Fruit fly (Drosophila melanogaster) whole organism, wandering third instar larva: ENCODE measurements around the gene CG5245.

ENCODE experiments used
- Abd-B ChIP-seq: fragments of >200 bp; optimal IDR thresholded peaks from 2 replicates; lab custom pipeline; 2017; ENCODE audit warnings: missing biosample characterization, missing genetic modification characterization
- CG32264 ChIP-seq: fragments of 200-800 bp; sonication (Bioruptor generic); optimal IDR thresholded peaks from 2 replicates; lab custom pipeline; 2016; ENCODE audit warnings: missing biosample characterization, missing genetic modification characterization
- CG9705 ChIP-seq: fragments of 200-800 bp; sonication (Bioruptor generic); optimal IDR thresholded peaks from 2 replicates; lab custom pipeline; 2018; ENCODE audit warnings: missing biosample characterization, mild to moderate bottlenecking, missing genetic modification characterization
- CrebA ChIP-seq: fragments of 200-800 bp; sonication (Bioruptor generic); optimal IDR thresholded peaks from 2 replicates; lab custom pipeline; 2016; ENCODE audit warnings: missing biosample characterization, mild to moderate bottlenecking, missing genetic modification characterization, borderline replicate concordance
- Dfd ChIP-seq: fragments of >200 bp; optimal IDR thresholded peaks from 2 replicates; lab custom pipeline; 2017; ENCODE audit warnings: missing biosample characterization, missing genetic modification characterization
- Dif ChIP-seq: fragments of 200-275, 200-300 bp; sonication (Bioruptor generic); optimal IDR thresholded peaks from 2 replicates; lab custom pipeline; 2018; ENCODE audit warnings: missing biosample characterization, missing genetic modification characterization; ENCODE audit not compliant: partially characterized antibody
- GATAd ChIP-seq: sonication (Bioruptor generic); optimal IDR thresholded peaks from 2 replicates; lab custom pipeline; 2016; ENCODE audit warnings: missing biosample characterization, missing genetic modification characterization
- HLH106 ChIP-seq: fragments of 200-800 bp; optimal IDR thresholded peaks from 3 replicates; lab custom pipeline; 2019; ENCODE audit warnings: missing biosample characterization, mild to moderate bottlenecking, missing genetic modification characterization, moderate library complexity
- Hnf4 ChIP-seq: fragments of 200-800 bp; sonication (Bioruptor generic); optimal IDR thresholded peaks from 2 replicates; lab custom pipeline; 2016; ENCODE audit warnings: missing biosample characterization, mild to moderate bottlenecking, missing genetic modification characterization
- Hr78 ChIP-seq: fragments of >200 bp; optimal IDR thresholded peaks from 2 replicates; lab custom pipeline; 2017; ENCODE audit warnings: missing biosample characterization, missing genetic modification characterization
- Hr83 ChIP-seq: fragments of 200-300 bp; sonication (Bioruptor generic); optimal IDR thresholded peaks from 2 replicates; lab custom pipeline; 2016; ENCODE audit warnings: missing biosample characterization, mild to moderate bottlenecking, missing genetic modification characterization, moderate library complexity; ENCODE audit not compliant: poor library complexity, severe bottlenecking
- Jra ChIP-seq: sonication (Bioruptor generic); optimal IDR thresholded peaks from 2 replicates; lab custom pipeline; 2016; ENCODE audit warnings: missing biosample characterization, missing genetic modification characterization
- Mio ChIP-seq: sonication (Bioruptor generic); optimal IDR thresholded peaks from 2 replicates; lab custom pipeline; 2016; ENCODE audit warnings: missing biosample characterization, missing genetic modification characterization
- Myc ChIP-seq: fragments of >200 bp; optimal IDR thresholded peaks from 2 replicates; lab custom pipeline; 2017
- N ChIP-seq: fragments of >200 bp; optimal IDR thresholded peaks from 2 replicates; lab custom pipeline; 2018; ENCODE audit warnings: missing biosample characterization, missing external identifiers, missing genetic modification characterization
- OdsH ChIP-seq: fragments of 200-800 bp; sonication (Bioruptor generic); optimal IDR thresholded peaks from 2 replicates; lab custom pipeline; 2016; ENCODE audit warnings: missing biosample characterization, mild to moderate bottlenecking, missing genetic modification characterization
- Rel ChIP-seq, 2 experiments: fragments of 200-800 bp; sonication (Bioruptor generic) in 1 of 2; optimal IDR thresholded peaks; 2 replicates in 1 of 2; 3 replicates in 1 of 2; lab custom pipeline; 2016 to 2019; ENCODE audit warnings: mild to moderate bottlenecking in 2 of 2, missing biosample characterization in 2 of 2, missing genetic modification characterization in 2 of 2, moderate library complexity in 1 of 2
- Sp1 ChIP-seq: fragments of 200-800 bp; sonication (Bioruptor generic); optimal IDR thresholded peaks from 3 replicates; lab custom pipeline; 2019; ENCODE audit warnings: missing biosample characterization, mild to moderate bottlenecking, missing genetic modification characterization, moderate library complexity
- Vsx2 ChIP-seq: fragments of 200-300, 225-300 bp; sonication (Bioruptor generic); optimal IDR thresholded peaks from 2 replicates; lab custom pipeline; 2018; ENCODE audit warnings: missing biosample characterization, missing genetic modification characterization; ENCODE audit not compliant: partially characterized antibody
- br ChIP-seq: fragments of 200-800 bp; sonication (Bioruptor generic); optimal IDR thresholded peaks from 2 replicates; lab custom pipeline; 2016; ENCODE audit warnings: missing biosample characterization, missing genetic modification characterization
- brk ChIP-seq: fragments of 200-800 bp; sonication (Bioruptor generic); optimal IDR thresholded peaks from 2 replicates; lab custom pipeline; 2016; ENCODE audit warnings: missing biosample characterization, mild to moderate bottlenecking, missing genetic modification characterization
- dl ChIP-seq, 2 experiments: fragments of 175-275, 200-275 bp in 1 of 2; fragments of 200-275 bp in 1 of 2; sonication (Bioruptor generic); optimal IDR thresholded peaks; lab custom pipeline; 2018; ENCODE audit warnings: mild to moderate bottlenecking in 2 of 2, missing biosample characterization in 2 of 2, missing genetic modification characterization in 2 of 2, moderate library complexity in 2 of 2; ENCODE audit not compliant: partially characterized antibody in 2 of 2, insufficient read depth in 1 of 2
- dmrt93B ChIP-seq: fragments of 200-800 bp; sonication (Bioruptor generic); optimal IDR thresholded peaks from 2 replicates; lab custom pipeline; 2018; ENCODE audit warnings: missing biosample characterization, mild to moderate bottlenecking, missing genetic modification characterization
- dsf ChIP-seq: sonication (Bioruptor generic); optimal IDR thresholded peaks from 2 replicates; lab custom pipeline; 2016; ENCODE audit warnings: missing biosample characterization, missing genetic modification characterization, borderline replicate concordance
- ey ChIP-seq: fragments of 200-800 bp; sonication (Bioruptor generic); optimal IDR thresholded peaks from 2 replicates; lab custom pipeline; 2016; ENCODE audit warnings: missing biosample characterization, missing genetic modification characterization
- foxo ChIP-seq, 2 experiments: fragments of 200-800 bp; sonication (Bioruptor generic); optimal IDR thresholded peaks; 2 replicates in 1 of 2; 3 replicates in 1 of 2; lab custom pipeline; 2016 to 2017; ENCODE audit warnings: missing biosample characterization in 2 of 2, missing genetic modification characterization in 2 of 2
- fru ChIP-seq: fragments of 200-800 bp; sonication (Bioruptor generic); optimal IDR thresholded peaks from 3 replicates; lab custom pipeline; 2016; ENCODE audit warnings: missing biosample characterization, mild to moderate bottlenecking, missing genetic modification characterization
- h ChIP-seq: fragments of 200-800 bp; sonication (Bioruptor generic); optimal IDR thresholded peaks from 3 replicates; lab custom pipeline; 2016; ENCODE audit warnings: missing biosample characterization, mild to moderate bottlenecking, missing genetic modification characterization
- jim ChIP-seq: fragments of 175-275, 200-325 bp; sonication (Bioruptor generic); optimal IDR thresholded peaks from 2 replicates; lab custom pipeline; 2016; ENCODE audit warnings: missing biosample characterization, mild to moderate bottlenecking, missing genetic modification characterization
- lola ChIP-seq: fragments of >200 bp; optimal IDR thresholded peaks from 2 replicates; lab custom pipeline; 2017; ENCODE audit warnings: missing biosample characterization, missing genetic modification characterization
- pan ChIP-seq: fragments of >200 bp; optimal IDR thresholded peaks from 2 replicates; lab custom pipeline; 2017
- psq ChIP-seq: fragments of 200-800 bp; sonication (Bioruptor generic); optimal IDR thresholded peaks from 3 replicates; lab custom pipeline; 2017; ENCODE audit warnings: missing biosample characterization, mild to moderate bottlenecking, missing genetic modification characterization, moderate library complexity
- rgr ChIP-seq: fragments of 200-800 bp; sonication (Bioruptor generic); optimal IDR thresholded peaks from 3 replicates; lab custom pipeline; 2016; ENCODE audit warnings: missing biosample characterization, mild to moderate bottlenecking, missing genetic modification characterization
- sage ChIP-seq: fragments of 200-800 bp; sonication (Bioruptor generic); optimal IDR thresholded peaks from 2 replicates; lab custom pipeline; 2016; ENCODE audit warnings: missing biosample characterization, mild to moderate bottlenecking, missing genetic modification characterization
- sv ChIP-seq: fragments of 200-800 bp; sonication (Bioruptor generic); optimal IDR thresholded peaks from 3 replicates; lab custom pipeline; 2016; ENCODE audit warnings: missing biosample characterization, missing genetic modification characterization
- tai ChIP-seq: sonication (Bioruptor generic); optimal IDR thresholded peaks from 2 replicates; lab custom pipeline; 2016; ENCODE audit warnings: missing biosample characterization, missing genetic modification characterization
- usp ChIP-seq: fragments of >200 bp; optimal IDR thresholded peaks from 2 replicates; lab custom pipeline; 2017; ENCODE audit warnings: missing biosample characterization, missing genetic modification characterization
- woc ChIP-seq: sonication (Bioruptor generic); optimal IDR thresholded peaks from 2 replicates; lab custom pipeline; 2016; ENCODE audit warnings: missing biosample characterization, mild to moderate bottlenecking, missing genetic modification characterization

CG5245 gene

dm6 chr3R:12441008-12441606, 11.7 kb downstream of the CG5245 start:
- TF ChIP-seq sv, result no peak
- TF ChIP-seq GATAd (GFP tag; lab: Kevin White, UChicago), result no peak
- no peak for TF ChIP-seq Abd-B (GFP tag; lab: Kevin White, UChicago)
- TF ChIP-seq dsf (GFP tag; lab: Kevin White, UChicago), result no peak
- peak in 1 of 2 experiments; percentile 16 for TF ChIP-seq foxo (GFP tag; optimal IDR thresholded peaks at IDR 0.05; lab: Kevin White, UChicago)
- TF ChIP-seq usp (GFP tag; lab: Kevin White, UChicago), result no peak
- peak; percentile 63 for TF ChIP-seq h
- TF ChIP-seq pan (lab: Kevin White, UChicago), result no peak
- no peak for TF ChIP-seq OdsH
- peak; percentile 11 for TF ChIP-seq Dif (GFP tag; lab: Kevin White, UChicago)
- peak; percentile 20 for TF ChIP-seq fru (GFP tag; lab: Kevin White, UChicago)
- TF ChIP-seq dl (GFP tag; optimal IDR thresholded peaks at IDR 0.05; lab: Kevin White, UChicago; ENCODE audit: insufficient read depth in 1 of 2, partially characterized antibody in 2 of 2), result no peak
- peak; percentile 19 for TF ChIP-seq woc (GFP tag; lab: Kevin White, UChicago)
- TF ChIP-seq CG9705 (GFP tag; lab: Kevin White, UChicago), result no peak
- no peak for TF ChIP-seq CrebA (GFP tag; lab: Kevin White, UChicago)
- no peak for TF ChIP-seq N
- no peak for TF ChIP-seq Mio
- no peak for TF ChIP-seq Myc (lab: Kevin White, UChicago)
- TF ChIP-seq Rel (GFP tag; optimal IDR thresholded peaks at IDR 0.05; lab: Kevin White, UChicago), result no peak
- peak; percentile 95 for TF ChIP-seq Rel (tag; optimal IDR thresholded peaks at IDR 0.05; lab: Kevin White, UChicago)
- TF ChIP-seq Hr83 (GFP tag; lab: Kevin White, UChicago), result peak; percentile 55
- TF ChIP-seq CG32264 (GFP tag; lab: Kevin White, UChicago), result no peak
- no peak for TF ChIP-seq lola
- TF ChIP-seq Hnf4 (GFP tag; lab: Kevin White, UChicago), result peak; percentile 1
- no peak for TF ChIP-seq psq (GFP tag; lab: Kevin White, UChicago)
- TF ChIP-seq dmrt93B, result no peak
- no peak for TF ChIP-seq Dfd (GFP tag; lab: Kevin White, UChicago)
- no peak for TF ChIP-seq Jra
- TF ChIP-seq ey, result no peak
- no peak for TF ChIP-seq br (GFP tag; lab: Kevin White, UChicago)
- TF ChIP-seq Sp1 (GFP tag; lab: Kevin White, UChicago), result peak; percentile 31
- TF ChIP-seq rgr (GFP tag; lab: Kevin White, UChicago), result peak; percentile 60
- no peak for TF ChIP-seq tai (GFP tag; lab: Kevin White, UChicago)
- no peak for TF ChIP-seq brk
- TF ChIP-seq Hr78 (GFP tag; lab: Kevin White, UChicago), result no peak
- TF ChIP-seq sage (GFP tag; lab: Kevin White, UChicago), result no peak
- no peak for TF ChIP-seq HLH106 (tag; lab: Kevin White, UChicago)
- no peak for TF ChIP-seq Vsx2 (GFP tag; lab: Kevin White, UChicago)
- no peak for TF ChIP-seq jim

- no peak for TF ChIP-seq GATAd (GFP tag; lab: Kevin White, UChicago)
- no peak for TF ChIP-seq usp (GFP tag; lab: Kevin White, UChicago)
- no peak for TF ChIP-seq N
- no peak for TF ChIP-seq lola
- peak; percentile 78 for TF ChIP-seq brk
- no peak for TF ChIP-seq sv
- peak; percentile 44 for TF ChIP-seq dmrt93B
- TF ChIP-seq Jra, result peak; percentile 63
- peak; percentile 51 for TF ChIP-seq tai (GFP tag; lab: Kevin White, UChicago)
- peak; percentile 64 for TF ChIP-seq br (GFP tag; lab: Kevin White, UChicago)
- no peak for TF ChIP-seq Myc (lab: Kevin White, UChicago)
- TF ChIP-seq pan (lab: Kevin White, UChicago), result no peak
- peak; percentile 84 for TF ChIP-seq Sp1 (GFP tag; lab: Kevin White, UChicago)
- TF ChIP-seq Dif (GFP tag; lab: Kevin White, UChicago), result peak; percentile 11
- TF ChIP-seq ey, result peak; percentile 68
- TF ChIP-seq Rel (GFP tag; optimal IDR thresholded peaks at IDR 0.05; lab: Kevin White, UChicago), result no peak
- no peak for TF ChIP-seq Rel (tag; optimal IDR thresholded peaks at IDR 0.05; lab: Kevin White, UChicago)
- no peak for TF ChIP-seq CG32264 (GFP tag; lab: Kevin White, UChicago)
- peak in 1 of 2 experiments; percentile 82 for TF ChIP-seq foxo (GFP tag; optimal IDR thresholded peaks at IDR 0.05; lab: Kevin White, UChicago)
- peak; percentile 28 for TF ChIP-seq dsf (GFP tag; lab: Kevin White, UChicago)
- peak; percentile 72 for TF ChIP-seq psq (GFP tag; lab: Kevin White, UChicago)
- no peak for TF ChIP-seq CrebA (GFP tag; lab: Kevin White, UChicago)
- TF ChIP-seq Abd-B (GFP tag; lab: Kevin White, UChicago), result no peak
- TF ChIP-seq rgr (GFP tag; lab: Kevin White, UChicago), result peak; percentile 82
- TF ChIP-seq Dfd (GFP tag; lab: Kevin White, UChicago), result no peak
- TF ChIP-seq jim, result no peak
- TF ChIP-seq Hr78 (GFP tag; lab: Kevin White, UChicago), result no peak
- peak; percentile 77 for TF ChIP-seq fru (GFP tag; lab: Kevin White, UChicago)
- no peak for TF ChIP-seq sage (GFP tag; lab: Kevin White, UChicago)
- no peak for TF ChIP-seq Mio
- TF ChIP-seq HLH106 (tag; lab: Kevin White, UChicago), result peak; percentile 79
- peak; percentile 90 for TF ChIP-seq h
- peak; percentile 38 for TF ChIP-seq Hnf4 (GFP tag; lab: Kevin White, UChicago)
- no peak for TF ChIP-seq Vsx2 (GFP tag; lab: Kevin White, UChicago)
- TF ChIP-seq dl (GFP tag; optimal IDR thresholded peaks at IDR 0.05; lab: Kevin White, UChicago; ENCODE audit: insufficient read depth in 1 of 2, partially characterized antibody in 2 of 2), result no peak
- peak; percentile 37 for TF ChIP-seq woc (GFP tag; lab: Kevin White, UChicago)
- TF ChIP-seq CG9705 (GFP tag; lab: Kevin White, UChicago), result peak; percentile 45
- TF ChIP-seq OdsH, result peak; percentile 83
These were observed 13.5 kb downstream of the CG5245 start for dm6 chr3R:12442601-12443533.
